Worm (Caenorhabditis elegans) whole organism, mixed stage, embryonic: Measurements from ENCODE around the gene H41C03.2.
A peak's percentile ranks its signal among the peaks of the same experiment; 100 is the strongest.

ENCODE experiments used
- M03D4.4 ChIP-seq: sonication (generic microtip); optimal IDR thresholded peaks from 2 replicates; lab custom pipeline; 2017; ENCODE audit warnings: mild to moderate bottlenecking, missing genetic modification characterization, missing compliant biosample characterization
- bed-3 ChIP-seq: fragments of 200-800 bp; sonication (Bioruptor generic); optimal IDR thresholded peaks from 3 replicates; lab custom pipeline; 2018; ENCODE audit warnings: mild to moderate bottlenecking, missing genetic modification characterization, moderate library complexity, missing compliant biosample characterization
- ceh-39 ChIP-seq: fragments of 150-350 bp; optimal IDR thresholded peaks from 2 replicates; lab custom pipeline; 2014; ENCODE audit warnings: missing biosample characterization, missing genetic modification characterization
- ceh-83 ChIP-seq: fragments of 200-800 bp; sonication (Bioruptor generic); optimal IDR thresholded peaks from 2 replicates; lab custom pipeline; 2018; ENCODE audit warnings: mild to moderate bottlenecking, missing genetic modification characterization, missing compliant biosample characterization
- ces-1 ChIP-seq: fragments of 150-350 bp; optimal IDR thresholded peaks from 2 replicates; lab custom pipeline; 2014; ENCODE audit warnings: missing biosample characterization, missing genetic modification reagents, missing genetic modification characterization
- cnd-1 ChIP-seq: fragments of 200-800 bp; sonication (Bioruptor generic); optimal IDR thresholded peaks from 2 replicates; lab custom pipeline; 2018; ENCODE audit warnings: mild to moderate bottlenecking, missing genetic modification characterization, missing compliant biosample characterization
- drap-1 ChIP-seq: fragments of 200-800 bp; sonication (Bioruptor generic); optimal IDR thresholded peaks from 3 replicates; lab custom pipeline; 2018; ENCODE audit warnings: mild to moderate bottlenecking, missing genetic modification characterization, missing compliant biosample characterization
- elt-1 ChIP-seq: sonication (generic microtip); optimal IDR thresholded peaks from 2 replicates; lab custom pipeline; 2017; ENCODE audit warnings: missing genetic modification characterization, mild to moderate bottlenecking, missing compliant biosample characterization, antibody characterized with exemption, moderate library complexity, borderline replicate concordance; ENCODE audit not compliant: insufficient read depth
- flh-1 ChIP-seq: fragments of 200-800 bp; sonication (Bioruptor generic); optimal IDR thresholded peaks from 2 replicates; lab custom pipeline; 2018; ENCODE audit warnings: mild to moderate bottlenecking, missing genetic modification characterization, moderate library complexity, missing compliant biosample characterization
- ham-2 ChIP-seq: fragments of 200-800 bp; sonication (Bioruptor generic); optimal IDR thresholded peaks from 2 replicates; lab custom pipeline; 2018; ENCODE audit warnings: mild to moderate bottlenecking, missing genetic modification characterization, missing compliant biosample characterization
- hlh-1 ChIP-seq: fragments of 150-350 bp; optimal IDR thresholded peaks from 2 replicates; lab custom pipeline; 2014; ENCODE audit warnings: missing biosample characterization, missing genetic modification reagents, missing genetic modification characterization
- lin-13 ChIP-seq: fragments of 150-350 bp; optimal IDR thresholded peaks from 2 replicates; lab custom pipeline; 2014; ENCODE audit warnings: missing biosample characterization, missing genetic modification characterization
- lin-32 ChIP-seq: fragments of 200-800 bp; sonication (Bioruptor generic); optimal IDR thresholded peaks from 2 replicates; lab custom pipeline; 2018; ENCODE audit warnings: mild to moderate bottlenecking, missing genetic modification characterization, missing compliant biosample characterization
- lsy-2 ChIP-seq: fragments of 150-350 bp; optimal IDR thresholded peaks from 2 replicates; lab custom pipeline; 2014; ENCODE audit warnings: missing biosample characterization, missing genetic modification characterization
- mab-5 ChIP-seq: fragments of 150-350 bp; optimal IDR thresholded peaks from 2 replicates; lab custom pipeline; 2014; ENCODE audit warnings: missing biosample characterization, missing genetic modification characterization
- mep-1 ChIP-seq: fragments of 150-350 bp; optimal IDR thresholded peaks from 2 replicates; lab custom pipeline; 2017; ENCODE audit warnings: missing biosample characterization, missing genetic modification reagents, missing genetic modification characterization, inconsistent platforms
- mls-2 ChIP-seq: sonication (generic microtip); optimal IDR thresholded peaks from 2 replicates; lab custom pipeline; 2016; ENCODE audit warnings: mild to moderate bottlenecking, missing genetic modification characterization, moderate library complexity, missing compliant biosample characterization
- nhr-12 ChIP-seq: fragments of 150-350 bp; optimal IDR thresholded peaks from 2 replicates; lab custom pipeline; 2014; ENCODE audit warnings: missing biosample characterization, missing genetic modification characterization
- nhr-2 ChIP-seq: fragments of 150-350 bp; optimal IDR thresholded peaks from 2 replicates; lab custom pipeline; 2014; ENCODE audit warnings: missing biosample characterization, missing genetic modification characterization
- nhr-237 ChIP-seq: fragments of 150-350 bp; optimal IDR thresholded peaks from 2 replicates; lab custom pipeline; 2014; ENCODE audit warnings: missing biosample characterization, missing genetic modification characterization
- pha-4 ChIP-seq: fragments of 150-350 bp; optimal IDR thresholded peaks from 2 replicates; lab custom pipeline; 2018; ENCODE audit warnings: missing biosample characterization, missing genetic modification reagents, missing genetic modification characterization
- sem-2 ChIP-seq: fragments of 200-800 bp; sonication (Bioruptor generic); optimal IDR thresholded peaks from 2 replicates; lab custom pipeline; 2018; ENCODE audit warnings: mild to moderate bottlenecking, missing genetic modification characterization, missing compliant biosample characterization
- snpc-4 ChIP-seq: fragments of 150-350 bp; optimal IDR thresholded peaks from 2 replicates; lab custom pipeline; 2014; ENCODE audit warnings: missing biosample characterization, missing genetic modification characterization
- sptf-1 ChIP-seq: sonication (generic microtip); optimal IDR thresholded peaks from 2 replicates; lab custom pipeline; 2017; ENCODE audit warnings: mild to moderate bottlenecking, missing genetic modification characterization, moderate library complexity, missing compliant biosample characterization
- unc-120 ChIP-seq: sonication (generic microtip); optimal IDR thresholded peaks from 2 replicates; lab custom pipeline; 2017; ENCODE audit warnings: missing genetic modification characterization, missing compliant biosample characterization; ENCODE audit not compliant: poor library complexity, severe bottlenecking
- unc-39 ChIP-seq: fragments of 150-350 bp; optimal IDR thresholded peaks from 2 replicates; lab custom pipeline; 2014; ENCODE audit warnings: missing biosample characterization, missing genetic modification characterization
- unc-62 ChIP-seq: fragments of 150-350 bp; optimal IDR thresholded peaks from 2 replicates; lab custom pipeline; 2014; ENCODE audit warnings: missing biosample characterization, missing genetic modification reagents, missing genetic modification characterization
- zip-8 ChIP-seq: fragments of 150-350 bp; optimal IDR thresholded peaks from 2 replicates; lab custom pipeline; 2014; ENCODE audit warnings: missing biosample characterization, missing genetic modification characterization
- ztf-11 ChIP-seq: fragments of 150-350 bp; optimal IDR thresholded peaks from 2 replicates; lab custom pipeline; 2014; ENCODE audit warnings: missing biosample characterization, missing genetic modification characterization

The H41C03.2 gene

ce11 chrII:5874130-5874529, 22.2 kb upstream of the H41C03.2 start:
- TF ChIP-seq unc-62 (GFP tag; lab: Kevin White, UChicago) (no peak), lin-32 (GFP tag; lab: Kevin White, UChicago) (no peak), cnd-1 (tag; lab: Kevin White, UChicago) (no peak), mep-1 (no peak)

DNA sequence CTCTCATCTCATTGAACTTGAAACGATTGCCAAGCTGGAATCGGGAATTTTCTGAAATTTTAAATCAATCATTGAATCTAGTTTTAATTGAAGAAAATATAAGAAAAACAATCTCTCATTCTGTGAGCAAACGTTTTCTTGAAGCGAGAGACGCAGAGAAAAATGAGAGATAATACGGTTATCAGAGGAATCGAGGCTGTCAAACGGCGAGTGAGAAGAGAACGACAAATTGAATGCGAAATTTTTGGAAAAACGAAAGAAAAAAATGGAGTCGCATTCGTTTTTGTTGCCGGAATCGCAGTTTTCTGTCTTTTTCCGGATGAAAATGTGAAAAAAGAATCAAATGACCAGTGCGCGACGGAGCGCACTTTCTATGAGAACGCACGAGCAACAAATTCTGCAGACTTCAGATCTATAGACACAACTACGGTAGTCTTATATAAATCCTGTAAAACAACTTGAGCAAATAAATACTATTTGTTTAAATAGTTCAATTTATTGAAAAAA, 21.7 kb upstream of the H41C03.2 start, which contains the start of gene tex-2:
Gene tex-2, minus strand, starts transcription at position 51 of the 507 bp plus-strand sequence.
- TF ChIP-seq lsy-2 (peak; percentile 30), lin-13 (tag; lab: Kevin White, UChicago) (peak; percentile 54), ces-1 (peak; percentile 89), bed-3 (no peak), unc-120 (tag; lab: Kevin White, UChicago) (no peak), mep-1 (peak; percentile 86)

DNA sequence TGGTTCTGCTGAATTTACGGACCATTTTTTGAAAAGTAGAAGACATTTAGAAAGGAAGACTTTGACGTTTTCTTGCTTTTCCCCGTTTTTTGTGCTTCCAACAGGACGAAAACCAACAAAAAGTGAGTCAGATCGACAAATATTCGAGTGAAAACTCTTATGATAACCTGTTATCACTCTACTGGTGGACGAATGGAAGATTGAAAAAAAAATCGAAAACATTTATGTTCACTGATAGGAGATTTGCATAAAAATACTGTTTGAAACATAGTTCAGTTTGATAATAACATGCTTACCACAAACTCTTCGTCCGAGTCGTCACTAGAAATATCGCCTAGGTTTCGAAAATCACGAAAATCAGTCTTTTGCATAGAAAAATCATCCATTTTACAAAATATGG, 20.5 kb upstream of the H41C03.2 start:
- TF ChIP-seq M03D4.4 (tag; lab: Kevin White, UChicago) (no peak), flh-1 (GFP tag; lab: Kevin White, UChicago) (no peak), elt-1 (tag; lab: Kevin White, UChicago) (no peak), unc-39 (tag; lab: Kevin White, UChicago) (no peak), mab-5 (tag; lab: Kevin White, UChicago) (no peak), unc-62 (GFP tag; lab: Kevin White, UChicago) (no peak), hlh-1 (tag; lab: Kevin White, UChicago) (no peak), nhr-2 (tag; lab: Kevin White, UChicago) (no peak), ham-2 (no peak), mls-2 (no peak), lsy-2 (no peak), sem-2 (GFP tag; lab: Kevin White, UChicago) (no peak)

ce11 chrII:5871508-5871907, 19.6 kb upstream of the H41C03.2 start:
- TF ChIP-seq nhr-237 (tag; lab: Kevin White, UChicago) (no peak), ces-1 (peak; percentile 36)

ce11 chrII:5866920-5867319, 15.0 kb upstream of the H41C03.2 start:
- TF ChIP-seq pha-4 (no peak), drap-1 (no peak), ceh-39 (tag; lab: Kevin White, UChicago) (no peak), lin-32 (GFP tag; lab: Kevin White, UChicago) (no peak), sem-2 (GFP tag; lab: Kevin White, UChicago) (no peak), bed-3 (no peak)

- TF ChIP-seq lin-32 (GFP tag; lab: Kevin White, UChicago) (no peak), ceh-39 (tag; lab: Kevin White, UChicago) (no peak), ham-2 (no peak), mab-5 (tag; lab: Kevin White, UChicago) (no peak), nhr-12 (tag; lab: Kevin White, UChicago) (no peak), unc-39 (tag; lab: Kevin White, UChicago) (no peak), M03D4.4 (tag; lab: Kevin White, UChicago) (no peak), sptf-1 (tag; lab: Kevin White, UChicago) (no peak), lin-13 (tag; lab: Kevin White, UChicago) (no peak), snpc-4 (tag; lab: Kevin White, UChicago) (no peak), drap-1 (no peak), unc-120 (tag; lab: Kevin White, UChicago) (no peak), mls-2 (no peak), ztf-11 (tag; lab: Kevin White, UChicago) (no peak), ceh-83 (GFP tag; lab: Kevin White, UChicago) (no peak), nhr-2 (tag; lab: Kevin White, UChicago) (no peak), zip-8 (no peak)
Measured at ce11 chrII:5865405-5866308, 13.8 kb upstream of the H41C03.2 start, which contains the start of gene F55C12.19. Gene F55C12.19 (plus strand): TSS chrII:5866139.
